Worm (Caenorhabditis elegans) whole organism, midembryonic: ENCODE data around the gene eak-4.
"Not testable (repeated sequence)": the region's sequence is repeated elsewhere in the genome, so short reads cannot be mapped to it uniquely, and the experiment has no call there.

Experiments used
- T22C8.4 ChIP-seq: fragments of 200-800 bp; sonication (Bioruptor generic); IDR thresholded peaks from 2 replicates; pipeline ENCODE4 v1.3.6; 2022; ENCODE audit warnings: missing genetic modification characterization, missing compliant biosample characterization
- cog-1 ChIP-seq: sonication (generic microtip); optimal IDR thresholded peaks from 2 replicates; lab custom pipeline; 2016; ENCODE audit warnings: missing genetic modification characterization, missing compliant biosample characterization
- flt-1 ChIP-seq: fragments of 200-800 bp; sonication (Bioruptor generic); IDR thresholded peaks from 2 replicates; pipeline ENCODE4 v1.3.6; 2022; ENCODE audit warnings: missing genetic modification characterization, missing compliant biosample characterization
- klf-2 ChIP-seq: fragments of 200-800 bp; sonication (Bioruptor generic); conservative IDR thresholded peaks from 2 replicates; pipeline ENCODE4 v1.3.6; 2022; ENCODE audit warnings: missing genetic modification reagents, missing genetic modification characterization, missing compliant biosample characterization
- med-1 ChIP-seq: sonication (generic microtip); optimal IDR thresholded peaks from 2 replicates; lab custom pipeline; 2017; ENCODE audit warnings: missing genetic modification characterization, mild to moderate bottlenecking, missing compliant biosample characterization, antibody characterized with exemption, missing genetic modification reagents; ENCODE audit not compliant: insufficient read depth
- ref-1 ChIP-seq: fragments of 200-800 bp; sonication (Bioruptor generic); conservative IDR thresholded peaks from 2 replicates; pipeline ENCODE4 v1.3.6; 2022; ENCODE audit warnings: missing genetic modification reagents, missing genetic modification characterization, missing compliant biosample characterization
- tab-1 ChIP-seq: fragments of 200-800 bp; sonication (Bioruptor generic); IDR thresholded peaks from 2 replicates; pipeline ENCODE4 v1.3.6; 2022; ENCODE audit warnings: missing genetic modification characterization, missing compliant biosample characterization
- ztf-23 ChIP-seq: fragments of 200-800 bp; sonication (Bioruptor generic); IDR thresholded peaks from 2 replicates; pipeline ENCODE4 v1.3.6; 2022; ENCODE audit warnings: missing genetic modification reagents, missing genetic modification characterization, missing compliant biosample characterization
- ztf-29 ChIP-seq: fragments of 200-800 bp; sonication (Bioruptor generic); IDR thresholded peaks from 2 replicates; pipeline ENCODE4 v1.3.6; 2022; ENCODE audit warnings: missing genetic modification reagents, missing genetic modification characterization, missing compliant biosample characterization

The eak-4 gene

ce11 chrIV:12531464-12531863, 6.2 kb upstream of the eak-4 start:
- TF ChIP-seq ztf-29 (GFP tag; lab: Robert Waterston, UW) (no peak), med-1 (GFP tag; lab: Kevin White, UChicago) (no peak), klf-2 (GFP tag; lab: Robert Waterston, UW) (no peak), ref-1 (GFP tag; lab: Robert Waterston, UW) (no peak), T22C8.4 (GFP tag; lab: Robert Waterston, UW) (no peak), flt-1 (GFP tag; lab: Robert Waterston, UW) (no peak), tab-1 (GFP tag; lab: Robert Waterston, UW) (no peak), ztf-23 (no peak), cog-1 (tag; lab: Kevin White, UChicago) (no peak)

DNA sequence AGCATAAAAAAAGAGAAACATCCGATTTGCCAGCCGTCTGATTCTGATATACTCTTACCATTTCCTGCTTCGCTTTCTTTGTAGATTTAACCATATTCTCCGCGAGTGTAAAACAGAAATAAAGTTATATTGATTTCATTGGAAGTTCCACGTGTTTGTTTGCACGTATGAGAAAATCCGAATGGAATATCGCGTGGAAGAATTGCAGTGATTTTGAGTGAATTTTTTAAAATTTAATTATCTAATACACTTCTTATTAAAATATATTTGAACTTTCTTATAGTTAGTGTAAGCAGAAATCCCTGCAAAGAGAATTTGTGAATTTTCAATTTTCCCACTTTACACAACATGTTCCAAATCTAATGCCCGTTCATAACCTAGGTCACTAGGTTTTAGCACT, 5.7 kb upstream of the eak-4 start, which contains the start of gene F53B2.5:
F53B2.5 (minus strand) TSS at position 101 of the 400 bp plus-strand sequence.
- TF ChIP-seq med-1 (GFP tag; lab: Kevin White, UChicago): no peak
- TF ChIP-seq cog-1 (tag; lab: Kevin White, UChicago): no peak
- TF ChIP-seq ztf-29 (GFP tag; lab: Robert Waterston, UW): no peak
- TF ChIP-seq ref-1 (GFP tag; lab: Robert Waterston, UW): no peak
- no peak for TF ChIP-seq ztf-23
- no peak for TF ChIP-seq T22C8.4 (GFP tag; lab: Robert Waterston, UW)
- TF ChIP-seq tab-1 (GFP tag; lab: Robert Waterston, UW): no peak
- TF ChIP-seq klf-2 (GFP tag; lab: Robert Waterston, UW): no peak
- no peak for TF ChIP-seq flt-1 (GFP tag; lab: Robert Waterston, UW)

- no peak for TF ChIP-seq med-1 (GFP tag; lab: Kevin White, UChicago)
- TF ChIP-seq ref-1 (GFP tag; lab: Robert Waterston, UW): no peak
- TF ChIP-seq T22C8.4 (GFP tag; lab: Robert Waterston, UW): no peak
- no peak for TF ChIP-seq ztf-29 (GFP tag; lab: Robert Waterston, UW)
- no peak for TF ChIP-seq cog-1 (tag; lab: Kevin White, UChicago)
- TF ChIP-seq flt-1 (GFP tag; lab: Robert Waterston, UW): no peak
- TF ChIP-seq tab-1 (GFP tag; lab: Robert Waterston, UW): no peak
- no peak for TF ChIP-seq klf-2 (GFP tag; lab: Robert Waterston, UW)
- no peak for TF ChIP-seq ztf-23
Measured at ce11 chrIV:12527217-12527616, 1.9 kb upstream of the eak-4 start, which contains the start of gene F53B2.8. TSS of gene F53B2.8 (minus strand) at chrIV:12527396.

ce11 chrIV:12522521-12522920, 2.8 kb downstream of the eak-4 start, which contains the start of gene sru-13:
TSS of gene sru-13 (minus strand) at chrIV:12522621.
- TF ChIP-seq ztf-23 (no peak), med-1 (GFP tag; lab: Kevin White, UChicago) (no peak), cog-1 (tag; lab: Kevin White, UChicago) (no peak), tab-1 (GFP tag; lab: Robert Waterston, UW) (no peak), T22C8.4 (GFP tag; lab: Robert Waterston, UW) (no peak), ref-1 (GFP tag; lab: Robert Waterston, UW) (no peak), ztf-29 (GFP tag; lab: Robert Waterston, UW) (no peak)

ce11 chrIV:12520150-12520549, 5.2 kb downstream of the eak-4 start, which contains the start of gene tsp-4:
TSS of gene tsp-4 (minus strand) at chrIV:12520250.
- no peak for TF ChIP-seq ref-1 (GFP tag; lab: Robert Waterston, UW)
- no peak for TF ChIP-seq tab-1 (GFP tag; lab: Robert Waterston, UW)
- no peak for TF ChIP-seq T22C8.4 (GFP tag; lab: Robert Waterston, UW)
- no peak for TF ChIP-seq ztf-23
- TF ChIP-seq flt-1 (GFP tag; lab: Robert Waterston, UW): no peak
- no peak for TF ChIP-seq med-1 (GFP tag; lab: Kevin White, UChicago)
- no peak for TF ChIP-seq klf-2 (GFP tag; lab: Robert Waterston, UW)
- no peak for TF ChIP-seq cog-1 (tag; lab: Kevin White, UChicago)
- TF ChIP-seq ztf-29 (GFP tag; lab: Robert Waterston, UW): no peak

- not testable (repeated sequence) for TF ChIP-seq ztf-29 (GFP tag; lab: Robert Waterston, UW); ztf-23; med-1 (GFP tag; lab: Kevin White, UChicago)
Measured at ce11 chrIV:12505397-12505796, 19.9 kb downstream of the eak-4 start, which contains the start of gene sru-17. TSS of gene sru-17 (plus strand) at chrIV:12505697.

DNA sequence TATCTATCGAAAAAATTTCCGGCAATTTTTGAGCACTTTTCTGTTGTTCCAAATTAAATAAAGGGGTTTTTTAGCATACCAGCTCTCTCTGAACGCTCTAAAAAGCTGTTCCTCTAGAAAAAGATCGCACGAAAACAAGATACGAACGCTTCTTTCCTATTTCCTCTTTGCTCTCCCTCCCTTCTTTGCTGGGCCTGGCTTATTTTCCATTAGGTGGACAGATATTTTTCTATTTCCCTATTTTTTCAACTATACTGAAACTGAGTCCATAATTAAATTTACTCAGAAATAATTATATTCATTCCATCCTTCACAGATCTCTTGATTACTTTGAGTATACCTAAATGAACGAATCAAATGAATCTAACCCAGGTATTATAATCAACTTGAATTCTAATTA, 23.4 kb downstream of the eak-4 start, which contains the start of gene sru-18:
sru-18 (plus strand) TSS at position 301 of the 400 bp plus-strand sequence.
- TF ChIP-seq ztf-23: no peak
- TF ChIP-seq klf-2 (GFP tag; lab: Robert Waterston, UW): no peak
- TF ChIP-seq tab-1 (GFP tag; lab: Robert Waterston, UW): no peak
- no peak for TF ChIP-seq cog-1 (tag; lab: Kevin White, UChicago)
- no peak for TF ChIP-seq T22C8.4 (GFP tag; lab: Robert Waterston, UW)
- no peak for TF ChIP-seq ref-1 (GFP tag; lab: Robert Waterston, UW)
- no peak for TF ChIP-seq ztf-29 (GFP tag; lab: Robert Waterston, UW)

- TF ChIP-seq ztf-29 (GFP tag; lab: Robert Waterston, UW) (no peak), tab-1 (GFP tag; lab: Robert Waterston, UW) (no peak), flt-1 (GFP tag; lab: Robert Waterston, UW) (no peak), cog-1 (tag; lab: Kevin White, UChicago) (no peak), T22C8.4 (GFP tag; lab: Robert Waterston, UW) (no peak), ref-1 (GFP tag; lab: Robert Waterston, UW) (no peak), klf-2 (GFP tag; lab: Robert Waterston, UW) (no peak), ztf-23 (no peak), med-1 (GFP tag; lab: Kevin White, UChicago) (no peak)
Measured at ce11 chrIV:12498238-12498637, 27.1 kb downstream of the eak-4 start, which contains the start of gene sru-19. TSS of gene sru-19 (plus strand) at chrIV:12498538.

DNA sequence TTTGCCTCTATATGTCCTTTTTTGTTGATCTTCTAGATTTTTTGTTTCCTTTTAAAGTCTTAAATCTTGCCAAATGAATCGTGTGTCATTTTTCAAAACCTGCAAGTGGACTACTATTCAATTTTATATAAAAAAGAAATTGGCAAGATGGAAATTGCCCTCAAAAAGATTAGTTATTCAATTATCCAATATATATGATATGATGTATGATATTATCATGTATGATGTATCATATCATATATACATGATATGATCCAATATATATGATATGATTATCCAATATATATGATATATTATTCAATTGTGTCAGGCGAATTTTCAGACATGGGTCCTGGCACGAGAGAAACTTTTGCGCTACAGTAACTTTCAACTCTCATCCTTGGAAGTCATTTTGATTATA, 30.1 kb downstream of the eak-4 start, which contains the start of gene sru-20:
sru-20 (plus strand) TSS at position 301 of the 400 bp plus-strand sequence.
- no peak for TF ChIP-seq ztf-23
- TF ChIP-seq klf-2 (GFP tag; lab: Robert Waterston, UW): no peak
- no peak for TF ChIP-seq ztf-29 (GFP tag; lab: Robert Waterston, UW)
- TF ChIP-seq cog-1 (tag; lab: Kevin White, UChicago): no peak
- no peak for TF ChIP-seq med-1 (GFP tag; lab: Kevin White, UChicago)
- no peak for TF ChIP-seq ref-1 (GFP tag; lab: Robert Waterston, UW)
- TF ChIP-seq tab-1 (GFP tag; lab: Robert Waterston, UW): no peak
- TF ChIP-seq flt-1 (GFP tag; lab: Robert Waterston, UW): no peak
- no peak for TF ChIP-seq T22C8.4 (GFP tag; lab: Robert Waterston, UW)
